Worm (Caenorhabditis elegans) whole organism, mixed stage, embryonic: ENCODE measurements around the gene str-92.

Experiments used
- M03D4.4 ChIP-seq: sonication (generic microtip); optimal IDR thresholded peaks from 2 replicates; lab custom pipeline; 2017; ENCODE audit warnings: mild to moderate bottlenecking, missing genetic modification characterization, missing compliant biosample characterization
- bed-3 ChIP-seq: fragments of 200-800 bp; sonication (Bioruptor generic); optimal IDR thresholded peaks from 3 replicates; lab custom pipeline; 2018; ENCODE audit warnings: mild to moderate bottlenecking, missing genetic modification characterization, moderate library complexity, missing compliant biosample characterization
- blmp-1 ChIP-seq: fragments of 150-350 bp; optimal IDR thresholded peaks from 2 replicates; lab custom pipeline; 2014; ENCODE audit warnings: missing biosample characterization, missing genetic modification characterization
- ceh-39 ChIP-seq: fragments of 150-350 bp; optimal IDR thresholded peaks from 2 replicates; lab custom pipeline; 2014; ENCODE audit warnings: missing biosample characterization, missing genetic modification characterization
- ceh-43 ChIP-seq: fragments of 200-800 bp; sonication (Bioruptor generic); optimal IDR thresholded peaks from 2 replicates; lab custom pipeline; 2018; ENCODE audit warnings: mild to moderate bottlenecking, missing genetic modification characterization, moderate library complexity, missing compliant biosample characterization
- ceh-83 ChIP-seq: fragments of 200-800 bp; sonication (Bioruptor generic); optimal IDR thresholded peaks from 2 replicates; lab custom pipeline; 2018; ENCODE audit warnings: mild to moderate bottlenecking, missing genetic modification characterization, missing compliant biosample characterization
- ces-1 ChIP-seq: fragments of 150-350 bp; optimal IDR thresholded peaks from 2 replicates; lab custom pipeline; 2014; ENCODE audit warnings: missing biosample characterization, missing genetic modification reagents, missing genetic modification characterization
- drap-1 ChIP-seq: fragments of 200-800 bp; sonication (Bioruptor generic); optimal IDR thresholded peaks from 3 replicates; lab custom pipeline; 2018; ENCODE audit warnings: mild to moderate bottlenecking, missing genetic modification characterization, missing compliant biosample characterization
- elt-1 ChIP-seq: sonication (generic microtip); optimal IDR thresholded peaks from 2 replicates; lab custom pipeline; 2017; ENCODE audit warnings: missing genetic modification characterization, mild to moderate bottlenecking, missing compliant biosample characterization, antibody characterized with exemption, moderate library complexity, borderline replicate concordance; ENCODE audit not compliant: insufficient read depth
- flh-1 ChIP-seq: fragments of 200-800 bp; sonication (Bioruptor generic); optimal IDR thresholded peaks from 2 replicates; lab custom pipeline; 2018; ENCODE audit warnings: mild to moderate bottlenecking, missing genetic modification characterization, moderate library complexity, missing compliant biosample characterization
- ham-2 ChIP-seq: fragments of 200-800 bp; sonication (Bioruptor generic); optimal IDR thresholded peaks from 2 replicates; lab custom pipeline; 2018; ENCODE audit warnings: mild to moderate bottlenecking, missing genetic modification characterization, missing compliant biosample characterization
- hlh-1 ChIP-seq: fragments of 150-350 bp; optimal IDR thresholded peaks from 2 replicates; lab custom pipeline; 2014; ENCODE audit warnings: missing biosample characterization, missing genetic modification reagents, missing genetic modification characterization
- lin-13 ChIP-seq: fragments of 150-350 bp; optimal IDR thresholded peaks from 2 replicates; lab custom pipeline; 2014; ENCODE audit warnings: missing biosample characterization, missing genetic modification characterization
- lin-32 ChIP-seq: fragments of 200-800 bp; sonication (Bioruptor generic); optimal IDR thresholded peaks from 2 replicates; lab custom pipeline; 2018; ENCODE audit warnings: mild to moderate bottlenecking, missing genetic modification characterization, missing compliant biosample characterization
- mab-5 ChIP-seq: fragments of 150-350 bp; optimal IDR thresholded peaks from 2 replicates; lab custom pipeline; 2014; ENCODE audit warnings: missing biosample characterization, missing genetic modification characterization
- mep-1 ChIP-seq: fragments of 150-350 bp; optimal IDR thresholded peaks from 2 replicates; lab custom pipeline; 2017; ENCODE audit warnings: missing biosample characterization, missing genetic modification reagents, missing genetic modification characterization, inconsistent platforms
- mls-2 ChIP-seq: sonication (generic microtip); optimal IDR thresholded peaks from 2 replicates; lab custom pipeline; 2016; ENCODE audit warnings: mild to moderate bottlenecking, missing genetic modification characterization, moderate library complexity, missing compliant biosample characterization
- nhr-12 ChIP-seq: fragments of 150-350 bp; optimal IDR thresholded peaks from 2 replicates; lab custom pipeline; 2014; ENCODE audit warnings: missing biosample characterization, missing genetic modification characterization
- nhr-2 ChIP-seq: fragments of 150-350 bp; optimal IDR thresholded peaks from 2 replicates; lab custom pipeline; 2014; ENCODE audit warnings: missing biosample characterization, missing genetic modification characterization
- nhr-237 ChIP-seq: fragments of 150-350 bp; optimal IDR thresholded peaks from 2 replicates; lab custom pipeline; 2014; ENCODE audit warnings: missing biosample characterization, missing genetic modification characterization
- nhr-28 ChIP-seq: fragments of 150-350 bp; optimal IDR thresholded peaks from 2 replicates; lab custom pipeline; 2014; ENCODE audit warnings: missing biosample characterization, missing genetic modification characterization
- nhr-76 ChIP-seq: sonication (generic microtip); optimal IDR thresholded peaks from 2 replicates; lab custom pipeline; 2017; ENCODE audit warnings: missing biosample characterization, missing genetic modification characterization
- sem-2 ChIP-seq: fragments of 200-800 bp; sonication (Bioruptor generic); optimal IDR thresholded peaks from 2 replicates; lab custom pipeline; 2018; ENCODE audit warnings: mild to moderate bottlenecking, missing genetic modification characterization, missing compliant biosample characterization
- snpc-4 ChIP-seq: fragments of 150-350 bp; optimal IDR thresholded peaks from 2 replicates; lab custom pipeline; 2014; ENCODE audit warnings: missing biosample characterization, missing genetic modification characterization
- tbx-8 ChIP-seq: fragments of 200-800 bp; sonication (Bioruptor generic); optimal IDR thresholded peaks from 2 replicates; lab custom pipeline; 2018; ENCODE audit warnings: mild to moderate bottlenecking, missing genetic modification characterization, moderate library complexity, missing compliant biosample characterization
- unc-120 ChIP-seq: sonication (generic microtip); optimal IDR thresholded peaks from 2 replicates; lab custom pipeline; 2017; ENCODE audit warnings: missing genetic modification characterization, missing compliant biosample characterization; ENCODE audit not compliant: poor library complexity, severe bottlenecking
- unc-39 ChIP-seq: fragments of 150-350 bp; optimal IDR thresholded peaks from 2 replicates; lab custom pipeline; 2014; ENCODE audit warnings: missing biosample characterization, missing genetic modification characterization
- unc-62 ChIP-seq: fragments of 150-350 bp; optimal IDR thresholded peaks from 2 replicates; lab custom pipeline; 2014; ENCODE audit warnings: missing biosample characterization, missing genetic modification reagents, missing genetic modification characterization
- zip-8 ChIP-seq: fragments of 150-350 bp; optimal IDR thresholded peaks from 2 replicates; lab custom pipeline; 2014; ENCODE audit warnings: missing biosample characterization, missing genetic modification characterization

str-92 gene

ce11 chrV:17662260-17662659 is 14.2 kb downstream of the str-92 start:
- no peak for TF ChIP-seq M03D4.4 (tag; lab: Kevin White, UChicago)
- no peak for TF ChIP-seq mep-1 (tag; lab: Kevin White, UChicago)
- no peak for TF ChIP-seq mab-5
- no peak for TF ChIP-seq sem-2 (GFP tag; lab: Kevin White, UChicago)
- TF ChIP-seq nhr-12: no peak
- TF ChIP-seq unc-62 (GFP tag; lab: Kevin White, UChicago): no peak
- no peak for TF ChIP-seq hlh-1 (tag; lab: Kevin White, UChicago)
- TF ChIP-seq lin-32 (GFP tag; lab: Kevin White, UChicago): no peak
- no peak for TF ChIP-seq ces-1
- TF ChIP-seq, all 35 proteins: peak for 0

DNA sequence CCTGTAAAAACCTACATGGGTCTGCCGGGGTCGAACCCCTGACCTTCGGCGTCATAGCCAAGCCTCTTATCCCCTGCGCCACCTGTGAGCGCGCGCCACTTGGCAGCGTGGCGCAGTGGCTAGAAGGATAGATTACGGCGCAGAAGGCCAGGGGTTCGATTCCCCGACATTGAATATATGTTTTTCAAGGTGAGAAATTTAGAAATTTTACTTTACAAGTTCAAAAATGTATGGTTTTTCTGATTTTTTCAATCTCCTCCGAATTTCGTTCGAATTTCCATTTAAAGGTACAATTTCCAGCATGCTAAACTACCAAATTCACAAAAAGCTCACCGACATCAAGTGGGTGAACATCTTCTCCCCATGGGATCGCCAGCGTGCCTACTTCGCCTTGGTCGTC is 16.4 kb downstream of the str-92 start, which contains the start of gene dgat-2:
dgat-2 (plus strand) TSS at position 301 of the 400 bp plus-strand sequence.
- no peak for TF ChIP-seq mab-5
- TF ChIP-seq nhr-76: no peak
- TF ChIP-seq lin-32 (GFP tag; lab: Kevin White, UChicago): no peak

DNA sequence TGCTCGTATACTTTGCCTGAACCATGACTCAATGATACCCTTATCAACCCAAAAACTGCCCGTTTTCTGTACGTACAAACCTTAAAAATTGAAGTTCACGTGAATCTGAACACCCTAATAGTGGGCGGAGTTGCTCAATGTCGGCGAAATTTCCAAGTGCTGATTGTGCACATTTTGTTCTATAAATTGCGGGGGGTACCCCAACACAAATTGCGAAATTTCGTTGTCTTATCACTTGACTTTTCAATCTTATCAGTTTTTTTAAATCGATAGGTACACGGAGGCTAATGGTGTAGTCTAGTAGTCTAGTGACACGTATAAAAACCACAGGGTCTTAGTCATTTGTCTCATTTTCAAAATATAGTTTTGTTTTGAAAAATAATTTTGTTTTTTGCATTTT is 17.2 kb downstream of the str-92 start, which contains the start of gene fbxa-108:
fbxa-108 (minus strand) TSS at position 158 of the 400 bp plus-strand sequence.
- TF ChIP-seq unc-62 (GFP tag; lab: Kevin White, UChicago) (no peak), nhr-237 (no peak), mep-1 (tag; lab: Kevin White, UChicago) (no peak), nhr-12 (no peak), lin-32 (GFP tag; lab: Kevin White, UChicago) (no peak), nhr-76 (no peak), lin-13 (tag; lab: Kevin White, UChicago) (no peak), ces-1 (no peak), ceh-43 (GFP tag; lab: Kevin White, UChicago) (no peak), zip-8 (tag; lab: Kevin White, UChicago) (no peak)

- TF ChIP-seq elt-1 (tag; lab: Kevin White, UChicago): no peak
- no peak for TF ChIP-seq nhr-12
- no peak for TF ChIP-seq ceh-83 (GFP tag; lab: Kevin White, UChicago)
Observed at ce11 chrV:17658824-17659223, 17.6 kb downstream of the str-92 start.

ce11 chrV:17655205-17655604 is 21.2 kb downstream of the str-92 start:
- TF ChIP-seq flh-1 (GFP tag; lab: Kevin White, UChicago) (no peak), unc-120 (no peak), ham-2 (GFP tag; lab: Kevin White, UChicago) (no peak), bed-3 (no peak), ces-1 (no peak), mls-2 (tag; lab: Kevin White, UChicago) (no peak), elt-1 (tag; lab: Kevin White, UChicago) (no peak), M03D4.4 (tag; lab: Kevin White, UChicago) (no peak), drap-1 (no peak), unc-39 (tag; lab: Kevin White, UChicago) (no peak)

- TF ChIP-seq ceh-83 (GFP tag; lab: Kevin White, UChicago) (no peak), ces-1 (no peak), ham-2 (GFP tag; lab: Kevin White, UChicago) (no peak), hlh-1 (tag; lab: Kevin White, UChicago) (no peak), drap-1 (no peak), bed-3 (no peak), blmp-1 (tag; lab: Kevin White, UChicago) (no peak), sem-2 (GFP tag; lab: Kevin White, UChicago) (no peak), nhr-28 (tag; lab: Kevin White, UChicago) (no peak), flh-1 (GFP tag; lab: Kevin White, UChicago) (no peak), nhr-237 (no peak), tbx-8 (no peak), lin-13 (tag; lab: Kevin White, UChicago) (no peak), zip-8 (tag; lab: Kevin White, UChicago) (no peak), nhr-12 (no peak), ceh-39 (tag; lab: Kevin White, UChicago) (no peak), nhr-2 (no peak), mep-1 (tag; lab: Kevin White, UChicago) (no peak), elt-1 (tag; lab: Kevin White, UChicago) (no peak), snpc-4 (no peak)
Observed at ce11 chrV:17650427-17650826, 26.0 kb downstream of the str-92 start, which contains the start of gene fbxa-192. TSS of gene fbxa-192 (minus strand) at chrV:17650527.
